Fruit fly (Drosophila melanogaster) whole organism, embryonic: ENCODE measurements around the gene slp1.
A peak's percentile ranks its signal among the peaks of the same experiment; 100 is the strongest.

ENCODE experiments used
- Adf1 ChIP-seq: fragments of 200-800 bp; sonication (Bioruptor generic); IDR thresholded peaks from 2 replicates; pipeline ENCODE4 v1.3.6; 2022; ENCODE audit warnings: missing biosample characterization, missing genetic modification characterization
- CG10147 ChIP-seq: fragments of 200-800 bp; sonication (Bioruptor generic); optimal IDR thresholded peaks from 2 replicates; lab custom pipeline; 2019; ENCODE audit warnings: missing biosample characterization, mild to moderate bottlenecking, missing genetic modification characterization, moderate library complexity
- CG10274 ChIP-seq: fragments of 200-800 bp; sonication (Bioruptor generic); optimal IDR thresholded peaks from 3 replicates; lab custom pipeline; 2017; ENCODE audit warnings: missing biosample characterization, mild to moderate bottlenecking, missing genetic modification characterization
- CG11398 ChIP-seq: fragments of 200-800 bp; sonication (Bioruptor generic); optimal IDR thresholded peaks from 2 replicates; lab custom pipeline; 2016; ENCODE audit warnings: missing biosample characterization, missing genetic modification characterization
- CG1233 ChIP-seq: fragments of 200-800 bp; sonication (Bioruptor generic); optimal IDR thresholded peaks from 4 replicates; lab custom pipeline; 2018; ENCODE audit warnings: missing biosample characterization, mild to moderate bottlenecking, missing genetic modification characterization
- CG12942 ChIP-seq: fragments of 200-800 bp; sonication (Bioruptor generic); optimal IDR thresholded peaks from 3 replicates; lab custom pipeline; 2016; ENCODE audit warnings: missing biosample characterization, missing genetic modification characterization
- CG14050 ChIP-seq: fragments of 200-800 bp; sonication (Bioruptor generic); IDR thresholded peaks from 3 replicates; pipeline ENCODE4 v1.3.6; 2022; ENCODE audit warnings: missing biosample characterization, missing genetic modification characterization
- CG14667 ChIP-seq: fragments of 200-800 bp; sonication (Bioruptor generic); IDR thresholded peaks from 2 replicates; pipeline ENCODE4 v1.3.6; 2022; ENCODE audit warnings: missing biosample characterization, missing genetic modification characterization
- CG17385 ChIP-seq: fragments of 200-800 bp; sonication (Bioruptor generic); optimal IDR thresholded peaks from 3 replicates; lab custom pipeline; 2018; ENCODE audit warnings: missing biosample characterization, mild to moderate bottlenecking, missing genetic modification characterization
- CG17802 ChIP-seq: fragments of 200-800 bp; sonication (Bioruptor generic); optimal IDR thresholded peaks from 2 replicates; lab custom pipeline; 2018; ENCODE audit warnings: missing biosample characterization, mild to moderate bottlenecking, missing genetic modification characterization, moderate library complexity
- CG30431 ChIP-seq: fragments of 200-800 bp; sonication (Bioruptor generic); optimal IDR thresholded peaks from 2 replicates; lab custom pipeline; 2017; ENCODE audit warnings: missing biosample characterization, missing genetic modification characterization
- CG32767 ChIP-seq: fragments of 200-800 bp; sonication (Bioruptor generic); IDR thresholded peaks from 2 replicates; pipeline ENCODE4 v1.3.6; 2022; ENCODE audit warnings: missing biosample characterization, missing genetic modification characterization
- CG3847 ChIP-seq: fragments of 200-800 bp; sonication (Bioruptor generic); IDR thresholded peaks from 2 replicates; pipeline ENCODE4 v1.3.6; 2022; ENCODE audit warnings: missing biosample characterization, missing genetic modification characterization
- CG4404 ChIP-seq: fragments of 200-800 bp; sonication (Bioruptor generic); IDR thresholded peaks from 2 replicates; pipeline ENCODE4 v1.3.6; 2022; ENCODE audit warnings: missing biosample characterization, missing genetic modification characterization
- CG4730 ChIP-seq: fragments of 200-800 bp; sonication (Bioruptor generic); IDR thresholded peaks from 2 replicates; pipeline ENCODE4 v1.3.6; 2022; ENCODE audit warnings: missing biosample characterization, missing genetic modification characterization
- CG8388 ChIP-seq: fragments of 200-800 bp; sonication (Bioruptor generic); optimal IDR thresholded peaks from 2 replicates; lab custom pipeline; 2019; ENCODE audit warnings: missing biosample characterization, mild to moderate bottlenecking, missing genetic modification characterization, moderate library complexity
- CG8478 ChIP-seq: fragments of >200 bp; optimal IDR thresholded peaks from 2 replicates; lab custom pipeline; 2018
- CG9215 ChIP-seq: fragments of 200-800 bp; sonication (Bioruptor generic); IDR thresholded peaks from 2 replicates; pipeline ENCODE4 v1.3.6; 2022; ENCODE audit warnings: missing biosample characterization, missing genetic modification characterization
- CG9727 ChIP-seq: fragments of 200-800 bp; sonication (Bioruptor generic); optimal IDR thresholded peaks from 3 replicates; lab custom pipeline; 2017; ENCODE audit warnings: missing biosample characterization, mild to moderate bottlenecking, missing genetic modification characterization
- CG9797 ChIP-seq: fragments of 200-800 bp; sonication (Bioruptor generic); optimal IDR thresholded peaks from 3 replicates; lab custom pipeline; 2018; ENCODE audit warnings: missing biosample characterization, mild to moderate bottlenecking, missing genetic modification characterization
- CTCF ChIP-seq: fragments of 200-800 bp; sonication (Bioruptor generic); optimal IDR thresholded peaks from 2 replicates; lab custom pipeline; 2017; ENCODE audit warnings: missing biosample characterization, mild to moderate bottlenecking, missing genetic modification characterization, moderate library complexity
- CoRest ChIP-seq: fragments of 200-800 bp; sonication (Bioruptor generic); optimal IDR thresholded peaks from 3 replicates; lab custom pipeline; 2018; ENCODE audit warnings: missing biosample characterization, mild to moderate bottlenecking, missing genetic modification characterization, moderate library complexity
- CrebB ChIP-seq: fragments of 200-800 bp; sonication (Bioruptor generic); optimal IDR thresholded peaks from 3 replicates; lab custom pipeline; 2018; ENCODE audit warnings: missing biosample characterization, mild to moderate bottlenecking, missing genetic modification characterization
- D19B ChIP-seq: fragments of 200-800 bp; sonication (Bioruptor generic); optimal IDR thresholded peaks from 2 replicates; lab custom pipeline; 2017; ENCODE audit warnings: missing biosample characterization, mild to moderate bottlenecking, missing genetic modification characterization
- E2f2 ChIP-seq: fragments of 200-800 bp; sonication (Bioruptor generic); IDR thresholded peaks from 2 replicates; pipeline ENCODE4 v1.3.6; 2022; ENCODE audit warnings: missing biosample characterization, missing genetic modification characterization
- Fer1 ChIP-seq: fragments of 200-800 bp; sonication (Bioruptor generic); optimal IDR thresholded peaks from 2 replicates; lab custom pipeline; 2017; ENCODE audit warnings: missing biosample characterization, mild to moderate bottlenecking, missing genetic modification characterization
- Fer2 ChIP-seq: fragments of 200-800 bp; sonication (Bioruptor generic); optimal IDR thresholded peaks from 2 replicates; lab custom pipeline; 2018; ENCODE audit warnings: missing biosample characterization, mild to moderate bottlenecking, missing genetic modification characterization, moderate library complexity
- Fer3 ChIP-seq: fragments of 200-800 bp; sonication (Bioruptor generic); optimal IDR thresholded peaks from 2 replicates; lab custom pipeline; 2018; ENCODE audit warnings: missing biosample characterization, mild to moderate bottlenecking, missing genetic modification characterization, moderate library complexity
- HLHmδ ChIP-seq: fragments of 200-800 bp; sonication (Bioruptor generic); optimal IDR thresholded peaks from 2 replicates; lab custom pipeline; 2018; ENCODE audit warnings: missing biosample characterization, mild to moderate bottlenecking, missing genetic modification characterization, moderate library complexity
- HmgZ ChIP-seq: fragments of 200-800 bp; sonication (Bioruptor generic); optimal IDR thresholded peaks from 2 replicates; lab custom pipeline; 2018; ENCODE audit warnings: missing biosample characterization, mild to moderate bottlenecking, missing genetic modification characterization
- Kr ChIP-seq: fragments of 200-800 bp; sonication (Bioruptor generic); optimal IDR thresholded peaks from 2 replicates; lab custom pipeline; 2017; ENCODE audit warnings: missing biosample characterization, mild to moderate bottlenecking, missing genetic modification characterization
- Nf-YB ChIP-seq: fragments of 200-800 bp; sonication (Bioruptor generic); optimal IDR thresholded peaks from 3 replicates; lab custom pipeline; 2019; ENCODE audit warnings: missing biosample characterization, mild to moderate bottlenecking, missing genetic modification characterization, moderate library complexity
- Side ChIP-seq: fragments of 200-800 bp; sonication (Bioruptor generic); optimal IDR thresholded peaks from 2 replicates; lab custom pipeline; 2016; ENCODE audit warnings: missing biosample characterization, missing genetic modification characterization
- Sin3A ChIP-seq: fragments of >200 bp; optimal IDR thresholded peaks from 2 replicates; lab custom pipeline; 2018
- dan ChIP-seq: fragments of 200-800 bp; sonication (Bioruptor generic); IDR thresholded peaks from 2 replicates; pipeline ENCODE4 v1.3.6; 2022; ENCODE audit warnings: missing biosample characterization, missing genetic modification characterization
- danr ChIP-seq: fragments of 200-800 bp; sonication (Bioruptor generic); IDR thresholded peaks from 2 replicates; pipeline ENCODE4 v1.3.6; 2022; ENCODE audit warnings: missing biosample characterization, missing genetic modification characterization
- dimm ChIP-seq: fragments of 200-800 bp; sonication (Bioruptor generic); IDR thresholded peaks from 2 replicates; pipeline ENCODE4 v1.3.6; 2022; ENCODE audit warnings: missing biosample characterization, missing genetic modification characterization
- en ChIP-seq: fragments of 200-800 bp; sonication (Bioruptor generic); optimal IDR thresholded peaks from 2 replicates; lab custom pipeline; 2016; ENCODE audit warnings: missing biosample characterization, missing genetic modification characterization
- fd96Cb ChIP-seq: fragments of 200-800 bp; sonication (Bioruptor generic); optimal IDR thresholded peaks from 2 replicates; lab custom pipeline; 2018; ENCODE audit warnings: missing biosample characterization, mild to moderate bottlenecking, missing genetic modification characterization, moderate library complexity
- gcm2 ChIP-seq: fragments of 200-800 bp; sonication (Bioruptor generic); optimal IDR thresholded peaks from 2 replicates; lab custom pipeline; 2016; ENCODE audit warnings: missing biosample characterization, missing genetic modification characterization
- gt ChIP-seq: fragments of 200-800 bp; sonication (Bioruptor generic); IDR thresholded peaks from 2 replicates; pipeline ENCODE4 v1.3.6; 2022; ENCODE audit warnings: missing biosample characterization, missing genetic modification characterization
- ham ChIP-seq: fragments of 200-800 bp; sonication (Bioruptor generic); IDR thresholded peaks from 2 replicates; pipeline ENCODE4 v1.3.6; 2022; ENCODE audit warnings: missing biosample characterization, missing genetic modification characterization
- hb ChIP-seq: fragments of 200-800 bp; sonication (Bioruptor generic); IDR thresholded peaks from 3 replicates; pipeline ENCODE4 v1.3.6; 2022; ENCODE audit warnings: missing biosample characterization, missing genetic modification characterization; ENCODE audit not compliant: partially characterized antibody
- ind ChIP-seq: fragments of 200-800 bp; sonication (Bioruptor generic); optimal IDR thresholded peaks from 3 replicates; lab custom pipeline; 2016; ENCODE audit warnings: missing biosample characterization, missing genetic modification characterization
- insv ChIP-seq, 2 experiments: fragments of 200-800 bp; sonication (Bioruptor generic); optimal IDR thresholded peaks; 3 replicates each; lab custom pipeline; 2016 to 2018; ENCODE audit warnings: missing biosample characterization in 2 of 2, missing genetic modification characterization in 2 of 2
- lmd ChIP-seq: fragments of 200-800 bp; sonication (Bioruptor generic); IDR thresholded peaks from 2 replicates; pipeline ENCODE4 v1.3.6; 2022; ENCODE audit warnings: missing biosample characterization, missing genetic modification characterization
- oc ChIP-seq: fragments of 200-800 bp; sonication (Bioruptor generic); optimal IDR thresholded peaks from 2 replicates; lab custom pipeline; 2018; ENCODE audit warnings: missing biosample characterization, mild to moderate bottlenecking, missing genetic modification characterization, moderate library complexity
- sens-2 ChIP-seq: fragments of 200-800 bp; sonication (Bioruptor generic); IDR thresholded peaks from 2 replicates; pipeline ENCODE4 v1.3.6; 2022; ENCODE audit warnings: missing biosample characterization, missing genetic modification characterization
- seq ChIP-seq: fragments of 200-800 bp; sonication (Bioruptor generic); IDR thresholded peaks from 2 replicates; pipeline ENCODE4 v1.3.6; 2022; ENCODE audit warnings: missing biosample characterization, missing genetic modification characterization
- so ChIP-seq: fragments of 200-800 bp; sonication (Bioruptor generic); IDR thresholded peaks from 3 replicates; pipeline ENCODE4 v1.3.6; 2022; ENCODE audit warnings: missing biosample characterization, missing genetic modification characterization
- toy ChIP-seq: fragments of 200-800 bp; sonication (Bioruptor generic); IDR thresholded peaks from 2 replicates; pipeline ENCODE4 v1.3.6; 2022; ENCODE audit warnings: missing biosample characterization, missing genetic modification characterization
- trem ChIP-seq: fragments of 200-800 bp; optimal IDR thresholded peaks from 3 replicates; lab custom pipeline; 2019; ENCODE audit warnings: missing biosample characterization, mild to moderate bottlenecking, missing genetic modification characterization, moderate library complexity
- z ChIP-seq: fragments of 200-800 bp; sonication (Bioruptor generic); IDR thresholded peaks from 3 replicates; pipeline ENCODE4 v1.3.6; 2022; ENCODE audit warnings: missing biosample characterization, missing genetic modification characterization

The slp1 gene

DNA sequence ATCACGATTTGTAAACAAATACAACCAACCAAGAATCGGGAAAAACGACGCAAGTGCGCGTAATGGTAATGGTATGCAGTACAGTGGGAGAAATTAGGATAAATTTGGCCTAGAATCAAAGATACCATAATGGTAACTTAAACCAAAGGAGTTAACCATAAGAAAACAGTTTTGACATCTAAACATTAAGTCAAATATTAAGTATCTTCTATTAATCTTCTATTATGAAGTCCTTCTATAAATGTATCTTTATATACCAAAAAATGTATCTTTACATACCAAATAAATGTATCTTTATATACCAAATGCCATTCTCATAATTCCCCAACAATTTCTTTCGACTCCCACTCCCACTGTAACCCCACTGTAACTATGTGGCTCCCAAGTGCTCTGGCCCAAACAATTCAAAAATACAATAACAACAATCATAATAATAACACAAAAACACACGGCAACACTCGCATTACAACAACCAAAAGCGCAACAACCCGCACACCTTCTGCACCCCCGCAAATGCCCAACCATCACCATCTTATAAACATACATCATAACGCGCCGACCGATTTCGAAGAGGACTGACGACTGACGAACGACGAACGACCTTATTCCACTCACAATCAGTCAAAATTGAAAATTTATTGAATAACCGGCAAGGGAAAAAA is 30.2 kb downstream of the slp1 start (continued):
- TF ChIP-seq dimm (GFP tag; lab: Robert Waterston, UW), result no peak
- TF ChIP-seq oc (tag; lab: Kevin White, UChicago), result no peak
- no peak for TF ChIP-seq CG4730 (GFP tag; lab: Robert Waterston, UW)
- no peak for TF ChIP-seq Fer3 (tag; lab: Kevin White, UChicago)
- TF ChIP-seq CG10147 (GFP tag; lab: Kevin White, UChicago), result no peak
- TF ChIP-seq CG9215 (GFP tag; lab: Robert Waterston, UW), result no peak
- TF ChIP-seq HmgZ, result no peak
- no peak for TF ChIP-seq CrebB
- no peak for TF ChIP-seq toy (GFP tag; lab: Robert Waterston, UW)
- TF ChIP-seq CG11398 (GFP tag; lab: Kevin White, UChicago), result no peak
- TF ChIP-seq CG1233 (GFP tag; lab: Kevin White, UChicago), result no peak
- no peak for TF ChIP-seq ham (GFP tag; lab: Robert Waterston, UW)
- TF ChIP-seq insv (GFP tag; optimal IDR thresholded peaks at IDR 0.05; lab: Kevin White, UChicago), result no peak
- TF ChIP-seq Kr, result no peak
- TF ChIP-seq hb (GFP tag; lab: Robert Waterston, UW), result no peak
- 0 out of 2 replicates have a peak, but pooled peaks have one; percentile 11 for TF ChIP-seq E2f2 (GFP tag; lab: Robert Waterston, UW)
- no peak for TF ChIP-seq CG17802 (tag; lab: Kevin White, UChicago)
- TF ChIP-seq CoRest (tag; lab: Kevin White, UChicago), result peak; percentile 22
- TF ChIP-seq trem (tag; lab: Kevin White, UChicago), result no peak
- no peak for TF ChIP-seq Sin3A (lab: Kevin White, UChicago)
- TF ChIP-seq fd96Cb (tag; lab: Kevin White, UChicago), result peak; percentile 46
- TF ChIP-seq lmd, result no peak
- TF ChIP-seq Side (GFP tag; lab: Kevin White, UChicago), result no peak
- TF ChIP-seq gt (GFP tag; lab: Robert Waterston, UW), result no peak
- TF ChIP-seq gcm2 (GFP tag; lab: Kevin White, UChicago), result no peak
- no peak for TF ChIP-seq CG14050 (GFP tag; lab: Robert Waterston, UW)
- TF ChIP-seq CG4404 (GFP tag; lab: Robert Waterston, UW), result no peak
- TF ChIP-seq Adf1 (GFP tag; lab: Robert Waterston, UW), result no peak
- no peak for TF ChIP-seq danr (GFP tag; lab: Robert Waterston, UW)
- TF ChIP-seq CG8478 (lab: Kevin White, UChicago), result no peak
- TF ChIP-seq CG14667 (GFP tag; lab: Robert Waterston, UW), result no peak
- TF ChIP-seq CG17385, result peak; percentile 22
- no peak for TF ChIP-seq z (GFP tag; lab: Robert Waterston, UW)
- TF ChIP-seq CG9797 (GFP tag; lab: Kevin White, UChicago), result no peak
- TF ChIP-seq Fer1 (GFP tag; lab: Kevin White, UChicago), result no peak
- no peak for TF ChIP-seq CG3847 (GFP tag; lab: Robert Waterston, UW)
- no peak for TF ChIP-seq CG30431
- TF ChIP-seq CG32767 (GFP tag; lab: Robert Waterston, UW), result no peak
- no peak for TF ChIP-seq D19B
- no peak for TF ChIP-seq CG10274
- peak; percentile 49 for TF ChIP-seq CG8388
- TF ChIP-seq sens-2, result no peak
- no peak for TF ChIP-seq en
- no peak for TF ChIP-seq Fer2 (tag; lab: Kevin White, UChicago)
- no peak for TF ChIP-seq so (GFP tag; lab: Robert Waterston, UW)
- TF ChIP-seq CG12942, result no peak
- TF ChIP-seq CG9727 (GFP tag; lab: Kevin White, UChicago), result no peak
- no peak for TF ChIP-seq CTCF
- no peak for TF ChIP-seq Nf-YB
- TF ChIP-seq dan, result no peak
- no peak for TF ChIP-seq HLHmδ (GFP tag; lab: Kevin White, UChicago)
- no peak for TF ChIP-seq seq
- no peak for TF ChIP-seq ind
